Worm (Caenorhabditis elegans) whole organism, L4/young adult: ENCODE data around the gene F09F7.6.

Experiments used
- W03F9.2 ChIP-seq: fragments of 150-350 bp; optimal IDR thresholded peaks from 2 replicates; lab custom pipeline; 2014; ENCODE audit warnings: missing biosample characterization, missing genetic modification characterization
- him-1 ChIP-seq: sonication (generic microtip); optimal IDR thresholded peaks from 2 replicates; lab custom pipeline; 2016; ENCODE audit warnings: missing genotype, missing genetic modification reagents, missing genetic modification characterization, missing compliant biosample characterization

DNA sequence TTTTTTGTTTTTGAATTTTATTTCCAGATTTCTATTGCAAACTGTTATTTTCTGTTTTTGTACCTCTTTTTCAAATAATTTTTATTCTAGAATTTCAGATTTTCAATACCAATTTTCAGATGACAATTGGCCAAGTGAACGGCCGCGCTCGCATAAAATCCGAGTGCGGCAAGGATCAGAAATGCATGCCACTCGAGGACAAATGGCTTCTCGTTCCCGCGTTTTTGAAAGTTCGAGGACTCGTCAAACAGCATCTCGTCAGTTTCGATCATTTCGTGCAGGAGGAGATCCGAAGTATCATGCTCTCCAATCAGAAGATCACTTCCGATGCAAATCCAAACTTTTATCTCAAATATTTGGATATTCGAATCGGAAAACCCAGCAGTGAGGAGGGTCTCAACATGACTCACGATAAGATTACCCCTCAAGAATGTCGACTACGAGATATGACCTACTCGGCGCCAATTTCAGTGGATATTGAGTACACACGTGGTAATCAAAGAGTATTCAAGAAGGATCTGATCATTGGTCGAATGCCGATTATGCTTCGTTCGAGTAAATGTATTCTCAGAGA lies 5.4 kb upstream of the F09F7.6 start, which contains the start of gene rpc-2:
- TF ChIP-seq him-1 (tag; lab: Kevin White, UChicago) = no peak
- TF ChIP-seq W03F9.2 = no peak
